Worm (Caenorhabditis elegans) whole organism, late embryonic: ENCODE measurements around the gene T05G5.1.

ENCODE experiments used
- C08G9.2 ChIP-seq: sonication (generic microtip); optimal IDR thresholded peaks from 2 replicates; lab custom pipeline; 2016; ENCODE audit warnings: mild to moderate bottlenecking, missing genetic modification characterization, moderate library complexity, missing compliant biosample characterization
- C38D4.7 ChIP-seq: fragments of 200-800 bp; sonication (Bioruptor generic); optimal IDR thresholded peaks from 2 replicates; lab custom pipeline; 2018; ENCODE audit warnings: mild to moderate bottlenecking, missing genetic modification characterization, moderate library complexity, missing compliant biosample characterization
- F13H6.1 ChIP-seq: sonication (generic microtip); optimal IDR thresholded peaks from 2 replicates; lab custom pipeline; 2016; ENCODE audit warnings: missing genetic modification characterization, missing compliant biosample characterization
- K02D7.2 ChIP-seq: sonication (generic microtip); optimal IDR thresholded peaks from 2 replicates; lab custom pipeline; 2017; ENCODE audit warnings: mild to moderate bottlenecking, missing genetic modification characterization, missing compliant biosample characterization
- T23F11.4 ChIP-seq: fragments of 200-800 bp; sonication (Bioruptor generic); optimal IDR thresholded peaks from 2 replicates; lab custom pipeline; 2018; ENCODE audit warnings: mild to moderate bottlenecking, missing genetic modification characterization, missing compliant biosample characterization
- Y22D7AL.16 ChIP-seq: sonication (generic microtip); optimal IDR thresholded peaks from 2 replicates; lab custom pipeline; 2016; ENCODE audit warnings: missing genetic modification characterization, missing compliant biosample characterization
- ahr-1 ChIP-seq: sonication (generic microtip); optimal IDR thresholded peaks from 2 replicates; lab custom pipeline; 2016; ENCODE audit warnings: missing genetic modification characterization, missing compliant biosample characterization
- ceh-2 ChIP-seq: sonication (generic microtip); optimal IDR thresholded peaks from 2 replicates; lab custom pipeline; 2016; ENCODE audit warnings: missing genotype, missing genetic modification characterization, missing compliant biosample characterization
- ceh-22 ChIP-seq: sonication (generic microtip); optimal IDR thresholded peaks from 2 replicates; lab custom pipeline; 2017; ENCODE audit warnings: missing biosample characterization, missing genetic modification characterization
- ceh-24 ChIP-seq: sonication (generic microtip); optimal IDR thresholded peaks from 2 replicates; lab custom pipeline; 2016; ENCODE audit warnings: mild to moderate bottlenecking, missing genetic modification characterization, missing compliant biosample characterization
- ceh-30 ChIP-seq: fragments of 150-350 bp; optimal IDR thresholded peaks from 2 replicates; lab custom pipeline; 2014; ENCODE audit warnings: missing biosample characterization, missing genetic modification characterization
- ceh-34 ChIP-seq: sonication (generic microtip); optimal IDR thresholded peaks from 2 replicates; lab custom pipeline; 2016; ENCODE audit warnings: mild to moderate bottlenecking, missing genetic modification characterization, missing compliant biosample characterization
- ceh-45 ChIP-seq: fragments of 200-800 bp; sonication (Bioruptor generic); IDR thresholded peaks from 2 replicates; pipeline ENCODE4 v1.3.6; 2022; ENCODE audit warnings: missing genetic modification reagents, missing genetic modification characterization, missing compliant biosample characterization
- ceh-48 ChIP-seq: sonication (generic microtip); optimal IDR thresholded peaks from 2 replicates; lab custom pipeline; 2016; ENCODE audit warnings: missing genetic modification characterization, inconsistent platforms, missing compliant biosample characterization
- ceh-9 ChIP-seq: sonication (generic microtip); optimal IDR thresholded peaks from 2 replicates; lab custom pipeline; 2016; ENCODE audit warnings: mild to moderate bottlenecking, missing genetic modification characterization, inconsistent platforms, missing compliant biosample characterization
- che-1 ChIP-seq: sonication (generic microtip); optimal IDR thresholded peaks from 2 replicates; lab custom pipeline; 2016; ENCODE audit warnings: mild to moderate bottlenecking, missing genetic modification characterization, missing compliant biosample characterization
- dmd-4 ChIP-seq: sonication (generic microtip); optimal IDR thresholded peaks from 2 replicates; lab custom pipeline; 2016; ENCODE audit warnings: borderline replicate concordance, missing genetic modification characterization, missing compliant biosample characterization
- ets-4 ChIP-seq: sonication (generic microtip); optimal IDR thresholded peaks from 2 replicates; lab custom pipeline; 2016; ENCODE audit warnings: missing genetic modification characterization, missing compliant biosample characterization
- eyg-1 ChIP-seq: sonication (generic microtip); optimal IDR thresholded peaks from 2 replicates; lab custom pipeline; 2016; ENCODE audit warnings: missing genotype, missing genetic modification characterization, missing compliant biosample characterization
- fax-1 ChIP-seq: sonication (generic microtip); optimal IDR thresholded peaks from 2 replicates; lab custom pipeline; 2016; ENCODE audit warnings: missing genotype, missing genetic modification characterization, missing compliant biosample characterization
- fkh-10 ChIP-seq: fragments of 150-350 bp; optimal IDR thresholded peaks from 2 replicates; lab custom pipeline; 2014; ENCODE audit warnings: missing biosample characterization, missing genetic modification reagents, missing genetic modification characterization
- fkh-6 ChIP-seq: sonication (generic microtip); optimal IDR thresholded peaks from 2 replicates; lab custom pipeline; 2016; ENCODE audit warnings: missing genetic modification characterization, missing compliant biosample characterization
- gmeb-2 ChIP-seq: sonication (generic microtip); optimal IDR thresholded peaks from 2 replicates; lab custom pipeline; 2016; ENCODE audit warnings: missing genetic modification characterization, inconsistent platforms, missing compliant biosample characterization
- hlh-13 ChIP-seq: fragments of 200-800 bp; sonication (Bioruptor generic); optimal IDR thresholded peaks from 2 replicates; lab custom pipeline; 2018; ENCODE audit warnings: mild to moderate bottlenecking, missing genetic modification characterization, missing compliant biosample characterization
- hlh-15 ChIP-seq: sonication (generic microtip); optimal IDR thresholded peaks from 2 replicates; lab custom pipeline; 2016; ENCODE audit warnings: missing genetic modification characterization, missing compliant biosample characterization
- hlh-30 ChIP-seq: sonication (generic microtip); optimal IDR thresholded peaks from 2 replicates; lab custom pipeline; 2017; ENCODE audit warnings: antibody characterized with exemption, missing genetic modification characterization, missing compliant biosample characterization; ENCODE audit not compliant: insufficient read depth
- hlh-6 ChIP-seq: sonication (generic microtip); optimal IDR thresholded peaks from 2 replicates; lab custom pipeline; 2016; ENCODE audit warnings: missing genotype, missing genetic modification characterization, missing compliant biosample characterization
- hlh-8 ChIP-seq: sonication (generic microtip); optimal IDR thresholded peaks from 2 replicates; lab custom pipeline; 2016; ENCODE audit warnings: missing genotype, missing genetic modification characterization, missing compliant biosample characterization
- lim-6 ChIP-seq: sonication (generic microtip); optimal IDR thresholded peaks from 2 replicates; lab custom pipeline; 2016; ENCODE audit warnings: missing genetic modification characterization, missing compliant biosample characterization
- lin-11 ChIP-seq: fragments of 200-800 bp; sonication (Bioruptor generic); optimal IDR thresholded peaks from 2 replicates; lab custom pipeline; 2018; ENCODE audit warnings: mild to moderate bottlenecking, missing genetic modification characterization, missing compliant biosample characterization
- madf-2 ChIP-seq: sonication (generic microtip); optimal IDR thresholded peaks from 2 replicates; lab custom pipeline; 2017; ENCODE audit warnings: missing genetic modification characterization, missing compliant biosample characterization
- mec-3 ChIP-seq: sonication (generic microtip); optimal IDR thresholded peaks from 2 replicates; lab custom pipeline; 2016; ENCODE audit warnings: borderline replicate concordance, missing genetic modification characterization, missing compliant biosample characterization
- nfya-1 ChIP-seq: sonication (generic microtip); optimal IDR thresholded peaks from 2 replicates; lab custom pipeline; 2017; ENCODE audit warnings: missing genetic modification characterization, mild to moderate bottlenecking, missing compliant biosample characterization, antibody characterized with exemption, moderate library complexity
- nhr-11 ChIP-seq: fragments of 150-350 bp; optimal IDR thresholded peaks from 2 replicates; lab custom pipeline; 2014; ENCODE audit warnings: missing biosample characterization, missing genetic modification characterization
- nhr-232 ChIP-seq: sonication (generic microtip); optimal IDR thresholded peaks from 2 replicates; lab custom pipeline; 2016; ENCODE audit warnings: missing genetic modification characterization, missing compliant biosample characterization
- odd-2 ChIP-seq: sonication (generic microtip); optimal IDR thresholded peaks from 2 replicates; lab custom pipeline; 2017; ENCODE audit warnings: antibody characterized with exemption, mild to moderate bottlenecking, missing genetic modification characterization, missing compliant biosample characterization
- pat-9 ChIP-seq: fragments of 200-800 bp; sonication (Bioruptor generic); optimal IDR thresholded peaks from 2 replicates; lab custom pipeline; 2018; ENCODE audit warnings: mild to moderate bottlenecking, missing genetic modification characterization, moderate library complexity, missing compliant biosample characterization
- pax-1 ChIP-seq: fragments of 150-350 bp; optimal IDR thresholded peaks from 2 replicates; lab custom pipeline; 2014; ENCODE audit warnings: missing biosample characterization, missing genetic modification characterization
- pha-2 ChIP-seq: sonication (generic microtip); optimal IDR thresholded peaks from 2 replicates; lab custom pipeline; 2017; ENCODE audit warnings: mild to moderate bottlenecking, missing genetic modification characterization, missing compliant biosample characterization
- pha-4 ChIP-seq: fragments of 150-350 bp; optimal IDR thresholded peaks from 2 replicates; lab custom pipeline; 2018; ENCODE audit warnings: missing biosample characterization, missing genetic modification reagents, missing genetic modification characterization
- pqm-1 ChIP-seq: sonication (generic microtip); optimal IDR thresholded peaks from 2 replicates; lab custom pipeline; 2016; ENCODE audit warnings: missing genetic modification characterization, missing compliant biosample characterization
- pros-1 ChIP-seq: fragments of 150-350 bp; optimal IDR thresholded peaks from 2 replicates; lab custom pipeline; 2014; ENCODE audit warnings: missing biosample characterization, missing genetic modification reagents, missing genetic modification characterization
- ref-2 ChIP-seq: sonication (generic microtip); optimal IDR thresholded peaks from 2 replicates; lab custom pipeline; 2016; ENCODE audit warnings: missing genetic modification characterization, missing compliant biosample characterization
- rnt-1 ChIP-seq: sonication (generic microtip); optimal IDR thresholded peaks from 2 replicates; lab custom pipeline; 2016; ENCODE audit warnings: missing genetic modification characterization, missing compliant biosample characterization
- sox-2 ChIP-seq: fragments of 200-800 bp; sonication (Bioruptor generic); IDR thresholded peaks from 2 replicates; pipeline ENCODE4 v1.3.6; 2022; ENCODE audit warnings: missing genetic modification reagents, missing genetic modification characterization, missing compliant biosample characterization
- syd-9 ChIP-seq: sonication (generic microtip); optimal IDR thresholded peaks from 2 replicates; lab custom pipeline; 2016; ENCODE audit warnings: mild to moderate bottlenecking, missing genetic modification characterization, moderate library complexity, missing compliant biosample characterization
- tbx-2 ChIP-seq: sonication (generic microtip); optimal IDR thresholded peaks from 2 replicates; lab custom pipeline; 2016; ENCODE audit warnings: missing genetic modification characterization, missing compliant biosample characterization
- tbx-7 ChIP-seq: sonication (generic microtip); optimal IDR thresholded peaks from 2 replicates; lab custom pipeline; 2016; ENCODE audit warnings: missing genotype, missing genetic modification characterization, missing compliant biosample characterization
- unc-3 ChIP-seq, 2 experiments: fragments of 200-800 bp in 1 of 2; sonication (Bioruptor generic) in 1 of 2; sonication (generic microtip) in 1 of 2; conservative IDR thresholded peaks in 1 of 2; optimal IDR thresholded peaks in 1 of 2; 2 replicates each; pipeline versions ENCODE4 v1.3.6 to Lab custom; 2016 to 2022; ENCODE audit warnings: missing compliant biosample characterization in 2 of 2, missing genetic modification characterization in 2 of 2, missing genetic modification reagents in 1 of 2
- unc-55 ChIP-seq: sonication (generic microtip); optimal IDR thresholded peaks from 2 replicates; lab custom pipeline; 2017; ENCODE audit warnings: missing biosample characterization, missing genetic modification reagents, missing genetic modification characterization
- unc-86 ChIP-seq: sonication (generic microtip); optimal IDR thresholded peaks from 2 replicates; lab custom pipeline; 2016; ENCODE audit warnings: missing genetic modification characterization, missing compliant biosample characterization
- zip-5 ChIP-seq: sonication (generic microtip); optimal IDR thresholded peaks from 2 replicates; lab custom pipeline; 2016; ENCODE audit warnings: missing genetic modification characterization, missing compliant biosample characterization
- ztf-16 ChIP-seq: sonication (generic microtip); optimal IDR thresholded peaks from 2 replicates; lab custom pipeline; 2017; ENCODE audit warnings: missing genetic modification characterization, missing compliant biosample characterization

Gene T05G5.1

DNA sequence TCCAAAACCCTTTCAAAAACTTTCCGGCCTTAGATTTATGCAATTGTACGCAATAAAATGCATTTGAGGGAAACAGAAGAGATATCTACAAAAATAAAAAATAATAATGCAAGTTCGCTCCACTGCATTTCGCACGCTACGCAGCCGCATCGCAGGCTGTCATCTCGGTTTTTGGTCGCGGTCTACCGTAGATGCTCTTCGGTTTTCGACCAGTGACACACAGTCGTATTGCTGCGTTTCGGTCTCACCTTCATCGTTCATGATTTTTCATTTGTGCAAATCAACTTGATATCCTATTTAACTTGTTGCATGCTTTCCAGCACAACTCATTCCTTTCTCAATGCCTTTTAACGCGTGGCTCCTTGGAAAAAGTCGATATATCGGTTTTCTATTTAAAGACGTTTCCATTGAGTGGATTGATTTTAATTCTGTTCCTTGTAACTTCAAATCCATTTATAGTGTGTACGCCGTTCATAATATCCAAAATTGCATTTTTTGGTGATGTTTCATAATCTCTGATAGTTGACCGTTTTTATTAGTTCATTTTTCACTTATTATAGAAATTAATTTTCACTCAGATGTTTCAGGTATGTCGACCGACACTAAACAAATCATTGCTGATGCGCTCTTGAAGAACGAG lies 37.6 kb upstream of the T05G5.1 start, which contains the start of gene vha-1:
TSS of gene vha-1 (plus strand) at position 590 of the 640 bp plus-strand sequence.
- TF ChIP-seq C08G9.2 = peak; percentile 15
- peak; percentile 26 for TF ChIP-seq hlh-30 (tag; lab: Kevin White, UChicago)
- no peak for TF ChIP-seq tbx-7 (tag; lab: Kevin White, UChicago)
- TF ChIP-seq fkh-6 (tag; lab: Kevin White, UChicago) = no peak
- no peak for TF ChIP-seq F13H6.1
- no peak for TF ChIP-seq nhr-232
- no peak for TF ChIP-seq pha-4 (tag; lab: Kevin White, UChicago)
- no peak for TF ChIP-seq fkh-10 (GFP tag; lab: Kevin White, UChicago)
- TF ChIP-seq ceh-9 (tag; lab: Kevin White, UChicago) = no peak
- no peak for TF ChIP-seq eyg-1 (tag; lab: Kevin White, UChicago)
- TF ChIP-seq pax-1 = no peak
- peak; percentile 31 for TF ChIP-seq ceh-34 (tag; lab: Kevin White, UChicago)
- TF ChIP-seq zip-5 (tag; lab: Kevin White, UChicago) = no peak
- TF ChIP-seq pqm-1 = no peak
- TF ChIP-seq lim-6 = no peak
- no peak for TF ChIP-seq hlh-15 (tag; lab: Kevin White, UChicago)
- no peak for TF ChIP-seq syd-9 (tag; lab: Kevin White, UChicago)
- TF ChIP-seq hlh-13 = no peak
- TF ChIP-seq lin-11 (tag; lab: Kevin White, UChicago) = no peak
- no peak for TF ChIP-seq C38D4.7
- TF ChIP-seq T23F11.4 (GFP tag; lab: Kevin White, UChicago) = no peak
- TF ChIP-seq ceh-48 (tag; lab: Kevin White, UChicago) = peak; percentile 47
- no peak for TF ChIP-seq ceh-22
- TF ChIP-seq ceh-2 = no peak
- TF ChIP-seq pat-9 (tag; lab: Kevin White, UChicago) = no peak
- peak; percentile 55 for TF ChIP-seq rnt-1 (tag; lab: Kevin White, UChicago)
- no peak for TF ChIP-seq pha-2 (tag; lab: Kevin White, UChicago)
- TF ChIP-seq sox-2 (GFP tag; lab: Robert Waterston, UW) = no peak
- TF ChIP-seq hlh-6 = no peak
- no peak for TF ChIP-seq ceh-24 (tag; lab: Kevin White, UChicago)
- no peak for TF ChIP-seq ahr-1 (tag; lab: Kevin White, UChicago)
- no peak for TF ChIP-seq pros-1 (tag; lab: Kevin White, UChicago)
- peak; percentile 63 for TF ChIP-seq ref-2 (tag; lab: Kevin White, UChicago)
- peak; percentile 40 for TF ChIP-seq unc-86 (tag; lab: Kevin White, UChicago)
- no peak for TF ChIP-seq Y22D7AL.16
- TF ChIP-seq nfya-1 (tag; lab: Kevin White, UChicago) = peak; percentile 82
- TF ChIP-seq unc-55 = no peak
- TF ChIP-seq mec-3 (tag; lab: Kevin White, UChicago) = no peak
- no peak for TF ChIP-seq unc-3 (GFP tag; conservative IDR thresholded peaks at IDR 0.05; lab: Robert Waterston, UW)
- no peak for TF ChIP-seq unc-3 (tag; optimal IDR thresholded peaks at IDR 0.05; lab: Kevin White, UChicago)
- TF ChIP-seq hlh-8 = no peak
- TF ChIP-seq tbx-2 (tag; lab: Kevin White, UChicago) = peak; percentile 65
- no peak for TF ChIP-seq odd-2 (tag; lab: Kevin White, UChicago)
- no peak for TF ChIP-seq nhr-11 (tag; lab: Kevin White, UChicago)
- TF ChIP-seq gmeb-2 (tag; lab: Kevin White, UChicago) = no peak
- no peak for TF ChIP-seq ztf-16
- no peak for TF ChIP-seq che-1 (tag; lab: Kevin White, UChicago)
- no peak for TF ChIP-seq ceh-45 (GFP tag; lab: Robert Waterston, UW)
- no peak for TF ChIP-seq dmd-4 (tag; lab: Kevin White, UChicago)
- no peak for TF ChIP-seq K02D7.2
- peak; percentile 14 for TF ChIP-seq ets-4 (tag; lab: Kevin White, UChicago)
- no peak for TF ChIP-seq madf-2 (tag; lab: Kevin White, UChicago)
- TF ChIP-seq ceh-30 (tag; lab: Kevin White, UChicago) = peak; percentile 26
- no peak for TF ChIP-seq fax-1 (tag; lab: Kevin White, UChicago)
